Worm (Caenorhabditis elegans) whole organism, early embryonic: Measurements from ENCODE around the gene K08F4.5.

Experiments used
- aly-1 ChIP-seq: sonication (generic microtip); optimal IDR thresholded peaks from 2 replicates; lab custom pipeline; 2016; ENCODE audit warnings: missing genetic modification characterization, missing compliant biosample characterization
- ama-1 ChIP-seq: fragments of 150-350 bp; optimal IDR thresholded peaks from 2 replicates; lab custom pipeline; 2014
- hmbx-1 ChIP-seq: sonication (generic microtip); optimal IDR thresholded peaks from 2 replicates; lab custom pipeline; 2016; ENCODE audit warnings: mild to moderate bottlenecking, missing genetic modification characterization, missing compliant biosample characterization
- hmg-4 ChIP-seq: fragments of 200-800 bp; sonication (Bioruptor generic); optimal IDR thresholded peaks from 2 replicates; lab custom pipeline; 2018; ENCODE audit warnings: mild to moderate bottlenecking, missing genetic modification characterization, missing compliant biosample characterization
- hnd-1 ChIP-seq: sonication (generic microtip); optimal IDR thresholded peaks from 2 replicates; lab custom pipeline; 2016; ENCODE audit warnings: missing genetic modification characterization, missing compliant biosample characterization
- sea-1 ChIP-seq: fragments of 200-800 bp; sonication (Bioruptor generic); conservative IDR thresholded peaks from 2 replicates; pipeline ENCODE4 v1.3.6; 2022; ENCODE audit warnings: missing genetic modification characterization, missing compliant biosample characterization

ce11 chrIV:10135817-10136216 is at the start of gene K08F4.5:
- TF ChIP-seq ama-1 = no peak
- TF ChIP-seq sea-1 (GFP tag; lab: Robert Waterston, UW) = no peak
- TF ChIP-seq hmbx-1 (tag; lab: Kevin White, UChicago) = no peak
- TF ChIP-seq aly-1 (tag; lab: Kevin White, UChicago) = no peak
- no peak for TF ChIP-seq hmg-4
- no peak for TF ChIP-seq hnd-1 (tag; lab: Kevin White, UChicago)
